Fruit fly (Drosophila melanogaster) whole organism, embryonic: ENCODE data around the gene CG13126.
A peak's percentile ranks its signal among the peaks of the same experiment; 100 is the strongest.

Source experiments
- Atf6 ChIP-seq: fragments of 200-800 bp; sonication (Bioruptor generic); IDR thresholded peaks from 2 replicates; pipeline ENCODE4 v1.3.6; 2022; ENCODE audit warnings: missing biosample characterization, missing genetic modification characterization
- B-H2 ChIP-seq: fragments of 200-800 bp; sonication (Bioruptor generic); optimal IDR thresholded peaks from 2 replicates; lab custom pipeline; 2018; ENCODE audit warnings: missing biosample characterization, mild to moderate bottlenecking, missing genetic modification characterization
- Blimp-1 ChIP-seq: fragments of 200-800 bp; sonication (Bioruptor generic); optimal IDR thresholded peaks from 3 replicates; lab custom pipeline; 2018; ENCODE audit warnings: missing biosample characterization, missing genetic modification characterization, mild to moderate bottlenecking, moderate library complexity, missing genetic modification reagents
- BtbVII ChIP-seq: fragments of 200-800 bp; sonication (Bioruptor generic); optimal IDR thresholded peaks from 3 replicates; lab custom pipeline; 2017; ENCODE audit warnings: missing biosample characterization, mild to moderate bottlenecking, missing genetic modification characterization
- CG10543 ChIP-seq: fragments of 200-800 bp; sonication (Bioruptor generic); optimal IDR thresholded peaks from 3 replicates; lab custom pipeline; 2017; ENCODE audit warnings: missing biosample characterization, mild to moderate bottlenecking, missing genetic modification characterization, moderate library complexity
- CG12299 ChIP-seq: fragments of 200-800 bp; sonication (Bioruptor generic); optimal IDR thresholded peaks from 2 replicates; lab custom pipeline; 2018; ENCODE audit warnings: missing biosample characterization, mild to moderate bottlenecking, missing genetic modification characterization
- CG12659 ChIP-seq: fragments of 200-800 bp; sonication (Bioruptor generic); optimal IDR thresholded peaks from 3 replicates; lab custom pipeline; 2017; ENCODE audit warnings: mild to moderate bottlenecking, missing biosample characterization, missing genetic modification reagents, missing genetic modification characterization
- CG13123 ChIP-seq: fragments of 200-800 bp; sonication (Bioruptor generic); optimal IDR thresholded peaks from 2 replicates; lab custom pipeline; 2016; ENCODE audit warnings: missing biosample characterization, missing genetic modification characterization
- CG13894 ChIP-seq: fragments of 200-800 bp; sonication (Bioruptor generic); optimal IDR thresholded peaks from 3 replicates; lab custom pipeline; 2018; ENCODE audit warnings: missing biosample characterization, mild to moderate bottlenecking, missing genetic modification characterization, moderate library complexity
- CG14441 ChIP-seq: fragments of 200-800 bp; sonication (Bioruptor generic); IDR thresholded peaks from 2 replicates; pipeline ENCODE4 v1.3.6; 2022; ENCODE audit warnings: missing biosample characterization, missing genetic modification characterization
- CG1602 ChIP-seq: fragments of 200-800 bp; sonication (Bioruptor generic); optimal IDR thresholded peaks from 3 replicates; lab custom pipeline; 2016; ENCODE audit warnings: missing biosample characterization, missing genetic modification characterization
- CG2199 ChIP-seq: fragments of 200-800 bp; sonication (Bioruptor generic); IDR thresholded peaks from 3 replicates; pipeline ENCODE4 v1.3.6; 2022; ENCODE audit warnings: missing biosample characterization, missing genetic modification characterization
- CG2712 ChIP-seq: fragments of 200-800 bp; optimal IDR thresholded peaks from 3 replicates; lab custom pipeline; 2019; ENCODE audit warnings: missing biosample characterization, mild to moderate bottlenecking, missing genetic modification characterization, moderate library complexity
- CG34376 ChIP-seq: fragments of 200-800 bp; sonication (Bioruptor generic); optimal IDR thresholded peaks from 2 replicates; lab custom pipeline; 2018; ENCODE audit warnings: missing biosample characterization, mild to moderate bottlenecking, missing genetic modification characterization
- CG4707 ChIP-seq: fragments of 200-800 bp; sonication (Bioruptor generic); optimal IDR thresholded peaks from 2 replicates; lab custom pipeline; 2018; ENCODE audit warnings: missing biosample characterization, mild to moderate bottlenecking, missing genetic modification characterization, moderate library complexity
- Ets65A ChIP-seq: fragments of 200-800 bp; sonication (Bioruptor generic); peaks from one replicate; lab custom pipeline; 2016; ENCODE audit warnings: missing biosample characterization, missing genetic modification characterization
- Fer3 ChIP-seq: fragments of 200-800 bp; sonication (Bioruptor generic); optimal IDR thresholded peaks from 2 replicates; lab custom pipeline; 2018; ENCODE audit warnings: missing biosample characterization, mild to moderate bottlenecking, missing genetic modification characterization, moderate library complexity
- GATAe ChIP-seq: fragments of 200-800 bp; sonication (Bioruptor generic); conservative IDR thresholded peaks from 2 replicates; pipeline ENCODE4 v1.3.6; 2022; ENCODE audit warnings: missing biosample characterization, missing genetic modification characterization
- H2.0 ChIP-seq: fragments of 200-800 bp; sonication (Bioruptor generic); IDR thresholded peaks from 2 replicates; pipeline ENCODE4 v1.3.6; 2022; ENCODE audit warnings: missing biosample characterization, missing genetic modification characterization
- HLH3B ChIP-seq: fragments of 200-800 bp; sonication (Bioruptor generic); IDR thresholded peaks from 2 replicates; pipeline ENCODE4 v1.3.6; 2022; ENCODE audit warnings: missing biosample characterization, missing genetic modification characterization
- Hey ChIP-seq: fragments of 200-800 bp; sonication (Bioruptor generic); optimal IDR thresholded peaks from 3 replicates; lab custom pipeline; 2018; ENCODE audit warnings: missing biosample characterization, mild to moderate bottlenecking, missing genetic modification characterization
- Hr3 ChIP-seq: fragments of 200-800 bp; sonication (Bioruptor generic); optimal IDR thresholded peaks from 3 replicates; lab custom pipeline; 2016; ENCODE audit warnings: missing biosample characterization, missing genetic modification characterization
- Hr78 ChIP-seq, 2 experiments: fragments of 200-800 bp in 1 of 2; fragments of >200 bp in 1 of 2; sonication (Bioruptor generic) in 1 of 2; optimal IDR thresholded peaks; 2 replicates each; lab custom pipeline; 2017 to 2019; ENCODE audit warnings: missing biosample characterization in 2 of 2, missing genetic modification characterization in 2 of 2, mild to moderate bottlenecking in 1 of 2, moderate library complexity in 1 of 2
- MBD-R2 ChIP-seq: fragments of 200-800 bp; sonication (Bioruptor generic); IDR thresholded peaks from 2 replicates; pipeline ENCODE4 v1.3.6; 2022; ENCODE audit warnings: missing biosample characterization, missing genetic modification characterization
- Med ChIP-seq: fragments of 200-800 bp; sonication (Bioruptor generic); peaks from one replicate; lab custom pipeline; 2016; ENCODE audit warnings: missing biosample characterization, missing genetic modification characterization, mild to moderate bottlenecking, inconsistent platforms, moderate library complexity
- Meics ChIP-seq: fragments of 200-800 bp; sonication (Bioruptor generic); optimal IDR thresholded peaks from 2 replicates; lab custom pipeline; 2017; ENCODE audit warnings: missing biosample characterization, mild to moderate bottlenecking, missing genetic modification characterization
- Pdp1 ChIP-seq, 2 experiments: fragments of 200-800 bp; sonication (Bioruptor generic); optimal IDR thresholded peaks; 3 replicates each; lab custom pipeline; 2016; ENCODE audit warnings: missing biosample characterization in 2 of 2, missing genetic modification characterization in 2 of 2, mild to moderate bottlenecking in 1 of 2, moderate library complexity in 1 of 2
- Rfx ChIP-seq: fragments of 200-800 bp; sonication (Bioruptor generic); IDR thresholded peaks from 2 replicates; pipeline ENCODE4 v1.3.6; 2022; ENCODE audit warnings: missing biosample characterization, missing genetic modification characterization
- Sry-β ChIP-seq: fragments of 200-800 bp; sonication (Bioruptor generic); optimal IDR thresholded peaks from 2 replicates; lab custom pipeline; 2018; ENCODE audit warnings: missing biosample characterization, mild to moderate bottlenecking, missing genetic modification characterization, moderate library complexity
- chinmo ChIP-seq: fragments of 200-800 bp; sonication (Bioruptor generic); IDR thresholded peaks from 4 replicates; pipeline ENCODE4 v1.3.6; 2022; ENCODE audit warnings: missing biosample characterization, missing genetic modification characterization; ENCODE audit not compliant: partially characterized antibody
- ci ChIP-seq: fragments of 200-800 bp; sonication (Bioruptor generic); IDR thresholded peaks from 3 replicates; pipeline ENCODE4 v1.3.6; 2022; ENCODE audit warnings: missing biosample characterization, missing genetic modification characterization
- cwo ChIP-seq: fragments of 200-800 bp; sonication (Bioruptor generic); optimal IDR thresholded peaks from 3 replicates; lab custom pipeline; 2017; ENCODE audit warnings: missing biosample characterization, missing genetic modification characterization, mild to moderate bottlenecking, moderate library complexity, missing genetic modification reagents
- exex ChIP-seq: fragments of 200-800 bp; sonication (Bioruptor generic); optimal IDR thresholded peaks from 4 replicates; lab custom pipeline; 2018; ENCODE audit warnings: missing biosample characterization, mild to moderate bottlenecking, missing genetic modification characterization, moderate library complexity
- grn ChIP-seq: fragments of 200-800 bp; sonication (Bioruptor generic); optimal IDR thresholded peaks from 3 replicates; lab custom pipeline; 2017; ENCODE audit warnings: missing biosample characterization, missing genetic modification characterization
- gro ChIP-seq: fragments of 200-800 bp; sonication (Bioruptor generic); optimal IDR thresholded peaks from 2 replicates; lab custom pipeline; 2016; ENCODE audit warnings: missing biosample characterization, missing genetic modification characterization
- gt ChIP-seq: fragments of 200-800 bp; sonication (Bioruptor generic); IDR thresholded peaks from 2 replicates; pipeline ENCODE4 v1.3.6; 2022; ENCODE audit warnings: missing biosample characterization, missing genetic modification characterization
- nerfin-1 ChIP-seq: fragments of 200-800 bp; sonication (Bioruptor generic); optimal IDR thresholded peaks from 3 replicates; lab custom pipeline; 2019; ENCODE audit warnings: missing biosample characterization, mild to moderate bottlenecking, missing genetic modification characterization, moderate library complexity
- nom ChIP-seq: fragments of 200-800 bp; sonication (Bioruptor generic); optimal IDR thresholded peaks from 2 replicates; lab custom pipeline; 2017; ENCODE audit warnings: missing biosample characterization, missing genetic modification characterization, mild to moderate bottlenecking, moderate library complexity, missing genetic modification reagents
- odd ChIP-seq: fragments of 200-800 bp; sonication (Bioruptor generic); optimal IDR thresholded peaks from 2 replicates; lab custom pipeline; 2017; ENCODE audit warnings: missing biosample characterization, mild to moderate bottlenecking, missing genetic modification characterization
- rib ChIP-seq: fragments of 200-800 bp; sonication (Bioruptor generic); IDR thresholded peaks from 2 replicates; pipeline ENCODE4 v1.3.6; 2022; ENCODE audit warnings: missing biosample characterization, missing genetic modification characterization
- sd ChIP-seq: fragments of 200-800 bp; sonication (Bioruptor generic); optimal IDR thresholded peaks from 3 replicates; lab custom pipeline; 2018; ENCODE audit warnings: missing biosample characterization, mild to moderate bottlenecking, missing genetic modification characterization, moderate library complexity
- sug ChIP-seq: fragments of 200-800 bp; optimal IDR thresholded peaks from 2 replicates; lab custom pipeline; 2019; ENCODE audit warnings: missing biosample characterization, mild to moderate bottlenecking, missing genetic modification characterization, moderate library complexity
- zen ChIP-seq: fragments of 200-800 bp; sonication (Bioruptor generic); optimal IDR thresholded peaks from 3 replicates; lab custom pipeline; 2018; ENCODE audit warnings: missing biosample characterization, mild to moderate bottlenecking, missing genetic modification characterization, moderate library complexity

The CG13126 gene

DNA sequence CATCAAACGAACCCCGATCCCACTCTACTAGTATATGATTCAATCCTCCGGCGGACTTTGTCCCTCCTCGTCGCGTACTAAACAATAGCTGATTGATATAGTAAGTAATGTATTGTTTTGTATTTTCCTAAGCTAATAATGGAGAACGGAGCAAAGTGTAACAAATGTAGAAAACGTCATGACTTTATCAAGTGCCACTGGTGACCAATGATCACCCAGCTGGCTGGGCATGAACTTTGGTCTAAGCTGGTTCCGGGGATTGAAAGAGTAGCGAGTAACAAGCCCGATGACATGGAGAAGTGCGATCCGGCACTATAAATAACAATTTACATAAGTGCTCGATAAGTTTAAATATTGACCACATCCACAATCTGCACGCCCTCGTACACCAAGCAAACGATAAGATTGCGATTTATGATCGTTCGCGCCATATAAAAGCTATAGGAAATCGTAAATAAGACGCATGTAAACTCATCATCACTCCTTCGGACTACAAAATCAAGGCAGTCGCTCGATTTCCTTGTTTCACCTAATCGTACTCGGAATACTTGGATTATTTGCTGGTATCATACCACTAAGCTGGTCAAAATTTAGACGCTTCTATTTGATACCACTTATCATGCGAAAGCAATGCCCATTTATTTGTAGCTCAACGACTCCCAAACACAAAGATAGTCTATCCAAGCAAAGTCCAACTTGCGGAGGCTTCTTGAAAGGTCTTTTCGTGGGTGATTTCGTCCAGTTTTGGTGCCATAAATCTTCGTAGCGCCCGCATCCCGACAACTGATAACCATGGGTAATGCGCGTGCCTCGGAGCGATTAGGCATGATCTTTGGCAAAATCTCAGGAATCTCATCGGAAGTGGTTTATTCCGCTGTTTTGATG lies 4.6 kb downstream of the CG13126 start (continued):
- TF ChIP-seq Hr3 (GFP tag; lab: Kevin White, UChicago) (no peak), grn (GFP tag; lab: Kevin White, UChicago) (peak; percentile 24), exex (tag; lab: Kevin White, UChicago) (peak; percentile 88), CG34376 (GFP tag; lab: Kevin White, UChicago) (peak; percentile 91), gro (peak; percentile 4), CG10543 (GFP tag; lab: Kevin White, UChicago) (peak; percentile 39), nom (GFP tag; lab: Kevin White, UChicago) (peak; percentile 60), CG13894 (tag; lab: Kevin White, UChicago) (peak; percentile 25), Pdp1 (GFP tag; optimal IDR thresholded peaks at IDR 0.05; lab: Kevin White, UChicago) (peak in 1 of 2 experiments; percentile 36), chinmo (GFP tag; lab: Robert Waterston, UW) (0 out of 4 replicates have a peak, but pooled peaks have one; percentile 6), CG2712 (tag; lab: Kevin White, UChicago) (no peak), GATAe (GFP tag; lab: Robert Waterston, UW) (peak; percentile 51), BtbVII (peak; percentile 35)

DNA sequence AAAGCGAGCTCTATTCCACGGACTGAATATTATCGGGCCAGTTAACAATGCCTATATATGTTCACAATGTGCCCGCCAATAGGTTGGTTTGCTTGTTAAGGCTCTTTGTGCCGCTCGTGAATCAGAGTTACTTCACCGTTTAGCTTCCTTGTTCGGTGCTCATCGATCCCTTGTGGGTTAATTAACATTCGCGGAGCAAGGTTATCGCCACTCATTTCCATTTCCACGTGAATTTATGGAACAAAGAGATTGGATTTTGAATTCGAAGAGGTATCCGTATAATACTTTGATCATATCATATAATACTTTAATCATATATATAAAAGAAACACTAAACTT lies 5.5 kb downstream of the CG13126 start:
- TF ChIP-seq Sry-β (no peak), Fer3 (peak; percentile 16), Hr78 (GFP tag; optimal IDR thresholded peaks at IDR 0.05; lab: Kevin White, UChicago) (peak in 1 of 2 experiments; percentile 28), Ets65A (GFP tag; lab: Kevin White, UChicago) (peak; percentile 55), CG12659 (GFP tag; lab: Kevin White, UChicago) (no peak)

- no peak for TF ChIP-seq zen (tag; lab: Kevin White, UChicago)
- 0 out of 2 replicates have a peak, but pooled peaks have one; percentile 13 for TF ChIP-seq Rfx (GFP tag; lab: Robert Waterston, UW)
- peak; percentile 53 for TF ChIP-seq Hey (tag; lab: Kevin White, UChicago)
- TF ChIP-seq HLH3B, result no peak
- peak; percentile 75; the same call in 1 of the 3 replicates for TF ChIP-seq CG2199 (GFP tag; lab: Robert Waterston, UW)
- TF ChIP-seq CG13894 (tag; lab: Kevin White, UChicago), result peak; percentile 52
- no peak for TF ChIP-seq odd (GFP tag; lab: Kevin White, UChicago)
- TF ChIP-seq sd (tag; lab: Kevin White, UChicago), result peak; percentile 88
- no peak for TF ChIP-seq gt
- TF ChIP-seq CG14441 (GFP tag; lab: Robert Waterston, UW), result peak; percentile 30; the same call in 1 of the 2 replicates
- TF ChIP-seq H2.0 (GFP tag; lab: Robert Waterston, UW), result no peak
- peak; percentile 9 for TF ChIP-seq cwo (GFP tag; lab: Kevin White, UChicago)
- peak; percentile 39 for TF ChIP-seq B-H2 (GFP tag; lab: Kevin White, UChicago)
- TF ChIP-seq rib (GFP tag; lab: Robert Waterston, UW), result peak; percentile 47; the same call in 1 of the 2 replicates
- TF ChIP-seq CG1602 (GFP tag; lab: Kevin White, UChicago), result no peak
- no peak for TF ChIP-seq CG4707 (GFP tag; lab: Kevin White, UChicago)
- TF ChIP-seq nerfin-1 (tag; lab: Kevin White, UChicago), result no peak
- peak; percentile 56 for TF ChIP-seq Med (GFP tag; lab: Kevin White, UChicago)
- no peak for TF ChIP-seq CG12299 (tag; lab: Kevin White, UChicago)
- 0 out of 2 replicates have a peak, but pooled peaks have one; percentile 35 for TF ChIP-seq Atf6 (GFP tag; lab: Robert Waterston, UW)
- 0 out of 3 replicates have a peak, but pooled peaks have one; percentile 23 for TF ChIP-seq ci
- peak; percentile 59 for TF ChIP-seq sug
- TF ChIP-seq CG13123, result no peak
- peak; percentile 15; the same call in 1 of the 2 replicates for TF ChIP-seq MBD-R2
- TF ChIP-seq Meics (GFP tag; lab: Kevin White, UChicago), result peak; percentile 9
- TF ChIP-seq Blimp-1 (GFP tag; lab: Kevin White, UChicago), result peak; percentile 33
Measured at dm6 chr2L:9947738-9948519, 6.1 kb downstream of the CG13126 start.
